Fruit fly (Drosophila melanogaster): ENCODE data around the gene CG14650.

Gene CG14650

DNA sequence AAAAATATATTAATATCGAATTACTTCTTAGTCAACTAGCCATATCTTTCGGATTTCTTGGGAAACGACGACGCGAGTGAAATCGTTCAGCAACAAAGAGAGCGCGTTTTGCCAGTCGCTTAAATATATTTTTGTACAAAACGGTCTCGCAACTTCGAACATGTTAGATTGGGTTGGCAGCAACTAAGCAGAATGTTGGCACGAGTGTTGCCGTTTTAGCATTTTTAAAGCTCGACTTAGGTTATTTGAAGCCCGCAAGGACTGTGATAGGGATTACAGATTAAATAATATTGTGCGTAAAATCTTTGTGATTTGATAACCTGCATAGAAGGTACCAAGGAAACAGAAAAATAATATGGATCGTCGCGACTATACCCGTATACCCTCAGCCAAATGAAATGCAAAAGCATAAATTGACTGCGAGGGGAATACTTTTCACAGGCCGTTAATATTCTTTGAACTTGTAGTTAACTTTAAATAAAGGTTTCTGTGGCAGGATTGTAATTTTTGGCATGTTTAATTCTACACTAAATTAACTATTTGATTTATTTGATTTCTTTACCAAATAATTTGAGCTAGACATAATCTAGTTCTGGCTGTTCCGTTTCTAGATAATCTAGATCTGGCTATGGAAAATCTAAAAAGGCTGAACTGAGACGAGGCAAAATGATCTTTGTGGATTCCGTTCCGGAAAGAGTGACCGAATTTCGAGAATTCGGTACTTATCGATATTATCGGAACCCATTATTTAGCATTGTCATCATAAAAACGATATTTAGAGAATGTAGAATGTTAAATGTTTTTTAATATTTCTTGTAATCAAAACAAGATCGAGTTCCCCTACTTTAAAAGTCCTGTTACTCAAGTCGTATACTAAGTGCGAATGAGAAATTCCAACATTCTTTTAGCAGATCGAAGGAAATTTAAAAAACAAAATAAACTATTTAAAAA, 42.1 kb downstream of the CG14650 start, which contains the start of gene CG31523:
Gene CG31523, minus strand, starts transcription at position 170 of the 951 bp plus-strand sequence.
- TF ChIP-seq CG10348 (GFP tag; IDR thresholded peaks at IDR 0.05) (no peak), gl (tag; optimal IDR thresholded peaks at IDR 0.05) (no peak), Snoo (tag; optimal IDR thresholded peaks at IDR 0.05) (no peak), CG9948 (tag; optimal IDR thresholded peaks at IDR 0.05) (no peak), CG12605 (GFP tag; IDR thresholded peaks at IDR 0.05) (no peak), CG13204 (GFP tag; optimal IDR thresholded peaks at IDR 0.05) (no peak)

dm6 chr3R:4480512-4480911, 43.3 kb downstream of the CG14650 start, which contains the start of gene sac:
Gene sac, plus strand, starts transcription at chr3R:4480812.
- TF ChIP-seq EcR (GFP tag; optimal IDR thresholded peaks at IDR 0.05), result no peak

- TF ChIP-seq Ets98B (GFP tag; IDR thresholded peaks at IDR 0.05), result no peak
Measured at dm6 chr3R:4484999-4485398, 47.8 kb downstream of the CG14650 start, which contains the start of gene Fip1. Gene Fip1, plus strand, starts transcription at chr3R:4485008.
